Fruit fly (Drosophila melanogaster) whole organism, adult: Measurements from ENCODE around the gene ash1.

Experiments used
- CG11617 ChIP-seq: fragments of 200-800 bp; sonication (Bioruptor generic); optimal IDR thresholded peaks from 2 replicates; lab custom pipeline; 2017; ENCODE audit warnings: mild to moderate bottlenecking, missing biosample characterization, missing genetic modification reagents, missing genetic modification characterization
- CG12768 ChIP-seq: fragments of 200-800 bp; sonication (Bioruptor generic); optimal IDR thresholded peaks from 2 replicates; lab custom pipeline; 2017; ENCODE audit warnings: missing biosample characterization, missing genetic modification characterization, mild to moderate bottlenecking, moderate library complexity, missing genetic modification reagents
- CG1620 ChIP-seq: fragments of 200-800 bp; sonication (Bioruptor generic); optimal IDR thresholded peaks from 2 replicates; lab custom pipeline; 2016; ENCODE audit warnings: missing biosample characterization, missing genetic modification characterization
- CG33017 ChIP-seq: fragments of 200-800 bp; sonication (Bioruptor generic); optimal IDR thresholded peaks from 2 replicates; lab custom pipeline; 2018; ENCODE audit warnings: missing biosample characterization, mild to moderate bottlenecking, missing genetic modification characterization, moderate library complexity
- CG5204 ChIP-seq: fragments of 200-800 bp; sonication (Bioruptor generic); optimal IDR thresholded peaks from 2 replicates; lab custom pipeline; 2016; ENCODE audit warnings: missing biosample characterization, missing genetic modification characterization
- Clk ChIP-seq: fragments of 200-800 bp; sonication (Bioruptor generic); optimal IDR thresholded peaks from 2 replicates; lab custom pipeline; 2017; ENCODE audit warnings: missing biosample characterization, missing genetic modification characterization
- Crg-1 ChIP-seq: fragments of 200-800 bp; sonication (Bioruptor generic); optimal IDR thresholded peaks from 2 replicates; lab custom pipeline; 2016; ENCODE audit warnings: missing biosample characterization, missing genetic modification characterization
- Mnt ChIP-seq: fragments of 200-800 bp; sonication (Bioruptor generic); optimal IDR thresholded peaks from 2 replicates; lab custom pipeline; 2016; ENCODE audit warnings: missing biosample characterization, mild to moderate bottlenecking, missing genetic modification characterization
- cnc ChIP-seq, 2 experiments: fragments of >200 bp; optimal IDR thresholded peaks; 2 replicates each; lab custom pipeline; 2017
- toe ChIP-seq: fragments of 200-800 bp; sonication (Bioruptor generic); optimal IDR thresholded peaks from 2 replicates; lab custom pipeline; 2016; ENCODE audit warnings: missing biosample characterization, missing genetic modification characterization

DNA sequence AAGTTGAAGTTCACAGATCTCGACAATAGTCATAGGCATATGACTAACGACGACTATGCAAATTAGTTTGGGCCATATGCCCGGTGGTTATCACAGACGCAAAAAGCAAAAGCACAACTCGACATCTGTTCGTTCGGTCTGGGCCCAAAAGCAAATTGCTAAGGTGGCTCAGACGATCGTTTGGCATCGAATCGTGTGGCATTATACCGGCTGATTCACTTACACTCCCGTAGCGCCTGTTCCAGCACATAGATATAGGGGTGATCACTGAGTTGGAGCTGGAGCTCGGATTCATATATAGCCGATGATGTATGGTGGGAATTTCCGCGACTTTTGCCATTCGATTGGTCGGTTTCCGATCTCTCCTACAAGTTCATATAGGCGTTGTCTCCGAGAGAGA, 32.4 kb downstream of the ash1 start:
- TF ChIP-seq CG5204 (GFP tag; lab: Kevin White, UChicago) = no peak
- TF ChIP-seq CG12768 (GFP tag; lab: Kevin White, UChicago) = no peak
- no peak for TF ChIP-seq Clk (GFP tag; lab: Kevin White, UChicago)
- no peak for TF ChIP-seq toe (GFP tag; lab: Kevin White, UChicago)
- no peak for TF ChIP-seq CG1620 (GFP tag; lab: Kevin White, UChicago)
- no peak for TF ChIP-seq Crg-1 (GFP tag; lab: Kevin White, UChicago)
- no peak for TF ChIP-seq CG11617
- no peak for TF ChIP-seq Mnt
- no peak for TF ChIP-seq cnc (optimal IDR thresholded peaks at IDR 0.05; lab: Kevin White, UChicago)
- no peak for TF ChIP-seq CG33017 (tag; lab: Kevin White, UChicago)
